Fruit fly (Drosophila melanogaster) whole organism, embryonic: ENCODE measurements around the gene sa.

ENCODE experiments used
- Atf6 ChIP-seq: fragments of 200-800 bp; sonication (Bioruptor generic); IDR thresholded peaks from 2 replicates; pipeline ENCODE4 v1.3.6; 2022; ENCODE audit warnings: missing biosample characterization, missing genetic modification characterization
- Awh ChIP-seq: fragments of 200-800 bp; sonication (Bioruptor generic); IDR thresholded peaks from 2 replicates; pipeline ENCODE4, ENCODE4 v1.3.6; 2022; ENCODE audit warnings: missing biosample characterization, missing genetic modification characterization
- Bdp1 ChIP-seq: fragments of 200-800 bp; sonication (Bioruptor generic); optimal IDR thresholded peaks from 3 replicates; lab custom pipeline; 2016; ENCODE audit warnings: missing biosample characterization, missing genetic modification characterization
- Bgb ChIP-seq: fragments of 200-800 bp; sonication (Bioruptor generic); IDR thresholded peaks from 2 replicates; pipeline ENCODE4 v1.3.6; 2022; ENCODE audit warnings: missing biosample characterization, missing genetic modification characterization; ENCODE audit not compliant: partially characterized antibody
- C15 ChIP-seq: fragments of 200-800 bp; sonication (Bioruptor generic); IDR thresholded peaks from 3 replicates; pipeline ENCODE4 v1.3.6; 2022; ENCODE audit warnings: missing biosample characterization, missing genetic modification characterization
- CG10543 ChIP-seq: fragments of 200-800 bp; sonication (Bioruptor generic); optimal IDR thresholded peaks from 3 replicates; lab custom pipeline; 2017; ENCODE audit warnings: missing biosample characterization, mild to moderate bottlenecking, missing genetic modification characterization, moderate library complexity
- CG11085 ChIP-seq: fragments of 200-800 bp; sonication (Bioruptor generic); IDR thresholded peaks from 2 replicates; pipeline ENCODE4 v1.3.6; 2022; ENCODE audit warnings: missing biosample characterization, missing genetic modification characterization
- CG11560 ChIP-seq: fragments of 200-800 bp; sonication (Bioruptor generic); IDR thresholded peaks from 3 replicates; pipeline ENCODE4 v1.3.6; 2022; ENCODE audit warnings: missing biosample characterization, missing genetic modification characterization
- CG15269 ChIP-seq: fragments of 200-800 bp; sonication (Bioruptor generic); optimal IDR thresholded peaks from 2 replicates; lab custom pipeline; 2018; ENCODE audit warnings: missing biosample characterization, mild to moderate bottlenecking, missing genetic modification characterization, moderate library complexity
- CG16863 ChIP-seq: fragments of 200-800 bp; sonication (Bioruptor generic); optimal IDR thresholded peaks from 3 replicates; lab custom pipeline; 2016; ENCODE audit warnings: missing biosample characterization, missing genetic modification characterization
- CG17359 ChIP-seq: fragments of 200-800 bp; sonication (Bioruptor generic); optimal IDR thresholded peaks from 3 replicates; lab custom pipeline; 2018; ENCODE audit warnings: missing biosample characterization, mild to moderate bottlenecking, missing genetic modification characterization, moderate library complexity
- CG17802 ChIP-seq: fragments of 200-800 bp; sonication (Bioruptor generic); optimal IDR thresholded peaks from 2 replicates; lab custom pipeline; 2018; ENCODE audit warnings: missing biosample characterization, mild to moderate bottlenecking, missing genetic modification characterization, moderate library complexity
- CG18011 ChIP-seq: fragments of 200-800 bp; sonication (Bioruptor generic); optimal IDR thresholded peaks from 2 replicates; lab custom pipeline; 2017; ENCODE audit warnings: missing biosample characterization, missing genetic modification characterization, mild to moderate bottlenecking, moderate library complexity, missing genotype
- CG2120 ChIP-seq: fragments of 200-800 bp; sonication (Bioruptor generic); optimal IDR thresholded peaks from 3 replicates; lab custom pipeline; 2016; ENCODE audit warnings: missing biosample characterization, missing genetic modification characterization
- CG30431 ChIP-seq: fragments of 200-800 bp; sonication (Bioruptor generic); optimal IDR thresholded peaks from 2 replicates; lab custom pipeline; 2017; ENCODE audit warnings: missing biosample characterization, missing genetic modification characterization
- CG3281 ChIP-seq: fragments of 200-800 bp; sonication (Bioruptor generic); optimal IDR thresholded peaks from 3 replicates; lab custom pipeline; 2017; ENCODE audit warnings: missing biosample characterization, mild to moderate bottlenecking, missing genetic modification characterization
- CG34376 ChIP-seq: fragments of 200-800 bp; sonication (Bioruptor generic); optimal IDR thresholded peaks from 2 replicates; lab custom pipeline; 2018; ENCODE audit warnings: missing biosample characterization, mild to moderate bottlenecking, missing genetic modification characterization
- CG3847 ChIP-seq: fragments of 200-800 bp; sonication (Bioruptor generic); IDR thresholded peaks from 2 replicates; pipeline ENCODE4 v1.3.6; 2022; ENCODE audit warnings: missing biosample characterization, missing genetic modification characterization
- CG6654 ChIP-seq: fragments of 200-800 bp; sonication (Bioruptor generic); optimal IDR thresholded peaks from 2 replicates; lab custom pipeline; 2017; ENCODE audit warnings: missing biosample characterization, mild to moderate bottlenecking, missing genetic modification characterization
- CG6854 ChIP-seq: fragments of 200-800 bp; sonication (Bioruptor generic); optimal IDR thresholded peaks from 3 replicates; lab custom pipeline; 2017; ENCODE audit warnings: missing biosample characterization, mild to moderate bottlenecking, missing genetic modification characterization
- CG7556 ChIP-seq: fragments of 200-800 bp; sonication (Bioruptor generic); optimal IDR thresholded peaks from 2 replicates; lab custom pipeline; 2017; ENCODE audit warnings: missing biosample characterization, mild to moderate bottlenecking, missing genetic modification characterization
- CG8281 ChIP-seq: fragments of 200-800 bp; sonication (Bioruptor generic); optimal IDR thresholded peaks from 2 replicates; lab custom pipeline; 2018; ENCODE audit warnings: missing biosample characterization, mild to moderate bottlenecking, missing genetic modification characterization, moderate library complexity
- CG8359 ChIP-seq: fragments of 200-800 bp; sonication (Bioruptor generic); optimal IDR thresholded peaks from 2 replicates; lab custom pipeline; 2017; ENCODE audit warnings: missing biosample characterization, mild to moderate bottlenecking, missing genetic modification characterization, borderline replicate concordance
- CG9609 ChIP-seq: fragments of 200-800 bp; sonication (Bioruptor generic); optimal IDR thresholded peaks from 3 replicates; lab custom pipeline; 2016; ENCODE audit warnings: missing biosample characterization, missing genetic modification characterization
- CG9876 ChIP-seq: fragments of 200-800 bp; sonication (Bioruptor generic); optimal IDR thresholded peaks from 2 replicates; lab custom pipeline; 2016; ENCODE audit warnings: missing biosample characterization, missing genetic modification characterization
- Camta ChIP-seq: fragments of 200-800 bp; sonication (Bioruptor generic); optimal IDR thresholded peaks from 2 replicates; lab custom pipeline; 2016; ENCODE audit warnings: missing biosample characterization, missing genetic modification characterization
- Deaf1 ChIP-seq: fragments of 200-800 bp; optimal IDR thresholded peaks from 3 replicates; lab custom pipeline; 2019; ENCODE audit warnings: missing biosample characterization, mild to moderate bottlenecking, missing genetic modification characterization, moderate library complexity
- Dek ChIP-seq: fragments of 200-800 bp; sonication (Bioruptor generic); optimal IDR thresholded peaks from 3 replicates; lab custom pipeline; 2019; ENCODE audit warnings: missing biosample characterization, mild to moderate bottlenecking, missing genetic modification characterization, moderate library complexity
- Dll ChIP-seq: fragments of 200-800 bp; sonication (Bioruptor generic); IDR thresholded peaks from 4 replicates; pipeline ENCODE4 v1.3.6; 2022; ENCODE audit warnings: missing biosample characterization, missing genetic modification characterization; ENCODE audit not compliant: partially characterized antibody
- E2f1 ChIP-seq: fragments of 200-800 bp; sonication (Bioruptor generic); IDR thresholded peaks from 2 replicates; pipeline ENCODE4 v1.3.6; 2022; ENCODE audit warnings: missing biosample characterization, missing genetic modification characterization
- H15 ChIP-seq: fragments of 200-800 bp; sonication (Bioruptor generic); IDR thresholded peaks from 3 replicates; pipeline ENCODE4 v1.3.6; 2022; ENCODE audit warnings: missing biosample characterization, missing genetic modification characterization
- Hand ChIP-seq: fragments of 200-800 bp; sonication (Bioruptor generic); optimal IDR thresholded peaks from 2 replicates; lab custom pipeline; 2017; ENCODE audit warnings: mild to moderate bottlenecking, missing biosample characterization, missing genetic modification reagents, missing genetic modification characterization
- Jarid2 ChIP-seq: fragments of 200-800 bp; sonication (Bioruptor generic); optimal IDR thresholded peaks from 3 replicates; lab custom pipeline; 2017; ENCODE audit warnings: mild to moderate bottlenecking, missing biosample characterization, missing genetic modification reagents, missing genetic modification characterization
- Lpt ChIP-seq: fragments of >200 bp; optimal IDR thresholded peaks from 2 replicates; lab custom pipeline; 2018; ENCODE audit warnings: missing biosample characterization, missing genetic modification characterization
- Poxn ChIP-seq: fragments of 200-800 bp; sonication (Bioruptor generic); IDR thresholded peaks from 2 replicates; pipeline ENCODE4 v1.3.6; 2022; ENCODE audit warnings: missing biosample characterization, missing genetic modification characterization
- Side ChIP-seq: fragments of 200-800 bp; sonication (Bioruptor generic); optimal IDR thresholded peaks from 2 replicates; lab custom pipeline; 2016; ENCODE audit warnings: missing biosample characterization, missing genetic modification characterization
- Sin3A ChIP-seq: fragments of >200 bp; optimal IDR thresholded peaks from 2 replicates; lab custom pipeline; 2018
- ac ChIP-seq: fragments of 200-800 bp; sonication (Bioruptor generic); optimal IDR thresholded peaks from 3 replicates; lab custom pipeline; 2017; ENCODE audit warnings: missing biosample characterization, mild to moderate bottlenecking, missing genetic modification characterization
- az2 ChIP-seq: fragments of 200-800 bp; sonication (Bioruptor generic); optimal IDR thresholded peaks from 3 replicates; lab custom pipeline; 2016; ENCODE audit warnings: missing biosample characterization, missing genetic modification characterization
- br ChIP-seq: fragments of >200 bp; optimal IDR thresholded peaks from 2 replicates; lab custom pipeline; 2017
- cato ChIP-seq: fragments of 200-800 bp; sonication (Bioruptor generic); optimal IDR thresholded peaks from 2 replicates; lab custom pipeline; 2016; ENCODE audit warnings: missing biosample characterization, missing genetic modification characterization, borderline replicate concordance
- da ChIP-seq: fragments of 200-800 bp; sonication (Bioruptor generic); optimal IDR thresholded peaks from 2 replicates; lab custom pipeline; 2016; ENCODE audit warnings: missing biosample characterization, missing genetic modification characterization
- dmrt11E ChIP-seq: fragments of 200-800 bp; sonication (Bioruptor generic); optimal IDR thresholded peaks from 3 replicates; lab custom pipeline; 2018; ENCODE audit warnings: missing biosample characterization, mild to moderate bottlenecking, missing genetic modification characterization, moderate library complexity
- her ChIP-seq: fragments of 200-800 bp; sonication (Bioruptor generic); optimal IDR thresholded peaks from 2 replicates; lab custom pipeline; 2016; ENCODE audit warnings: missing biosample characterization, missing genetic modification characterization
- jigr1 ChIP-seq: fragments of 200-800 bp; sonication (Bioruptor generic); IDR thresholded peaks from 3 replicates; pipeline ENCODE4 v1.3.6; 2022; ENCODE audit warnings: missing biosample characterization, missing genetic modification characterization
- nerfin-1 ChIP-seq: fragments of 200-800 bp; sonication (Bioruptor generic); optimal IDR thresholded peaks from 3 replicates; lab custom pipeline; 2019; ENCODE audit warnings: missing biosample characterization, mild to moderate bottlenecking, missing genetic modification characterization, moderate library complexity
- pros ChIP-seq: fragments of 200-800 bp; sonication (Bioruptor generic); optimal IDR thresholded peaks from 3 replicates; lab custom pipeline; 2019; ENCODE audit warnings: missing biosample characterization, mild to moderate bottlenecking, missing genetic modification characterization, moderate library complexity
- shn ChIP-seq: fragments of 200-800 bp; sonication (Bioruptor generic); optimal IDR thresholded peaks from 3 replicates; lab custom pipeline; 2016; ENCODE audit warnings: missing biosample characterization, missing genetic modification characterization
- slp2 ChIP-seq: fragments of 200-800 bp; sonication (Bioruptor generic); optimal IDR thresholded peaks from 2 replicates; lab custom pipeline; 2016; ENCODE audit warnings: missing biosample characterization, missing genetic modification characterization
- stwl ChIP-seq: fragments of 200-800 bp; sonication (Bioruptor generic); optimal IDR thresholded peaks from 3 replicates; lab custom pipeline; 2018; ENCODE audit warnings: missing biosample characterization, mild to moderate bottlenecking, missing genetic modification characterization, moderate library complexity
- sug ChIP-seq: fragments of 200-800 bp; optimal IDR thresholded peaks from 2 replicates; lab custom pipeline; 2019; ENCODE audit warnings: missing biosample characterization, mild to moderate bottlenecking, missing genetic modification characterization, moderate library complexity

The sa gene

DNA sequence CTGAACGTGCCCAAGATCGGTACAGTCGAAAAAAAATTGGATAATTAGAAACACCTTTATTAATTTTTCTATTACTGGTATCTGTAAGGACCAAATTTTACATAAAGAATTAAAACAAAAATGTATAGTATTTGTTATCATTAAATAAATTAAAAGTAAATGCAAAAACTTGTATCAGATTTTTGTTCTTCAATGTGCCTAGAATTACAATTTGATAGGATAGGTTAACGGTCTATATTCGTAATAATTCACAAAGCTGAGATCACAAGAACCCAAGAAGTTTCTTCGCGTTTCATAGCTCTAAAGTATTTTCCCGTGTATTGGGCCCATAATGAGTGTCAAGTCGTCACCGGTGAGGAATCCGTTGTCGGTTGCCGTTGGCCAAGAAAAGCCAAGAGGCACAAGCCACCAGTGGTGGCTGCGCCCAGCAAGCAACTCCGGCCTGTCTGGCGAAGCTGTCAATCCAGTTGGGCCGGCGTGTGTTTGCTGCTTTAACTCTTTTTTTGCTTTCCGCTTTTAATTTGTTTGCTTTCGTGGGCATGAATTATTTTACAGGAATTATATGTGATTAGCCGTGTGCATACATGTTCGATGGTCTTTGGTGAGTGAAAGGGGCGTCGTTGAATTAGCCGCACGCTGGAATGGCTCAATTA lies 11.5 kb upstream of the sa start (continued):
- TF ChIP-seq CG18011 (GFP tag; lab: Kevin White, UChicago) (peak; percentile 1), cato (GFP tag; lab: Kevin White, UChicago) (peak; percentile 13), CG9609 (GFP tag; lab: Kevin White, UChicago) (no peak), Poxn (GFP tag; lab: Robert Waterston, UW) (no peak), Sin3A (no peak), CG11085 (GFP tag; lab: Robert Waterston, UW) (no peak), CG16863 (GFP tag; lab: Kevin White, UChicago) (no peak), CG17802 (tag; lab: Kevin White, UChicago) (no peak), CG7556 (GFP tag; lab: Kevin White, UChicago) (peak; percentile 71), br (lab: Kevin White, UChicago) (no peak), Lpt (GFP tag; lab: Kevin White, UChicago) (no peak), pros (GFP tag; lab: Kevin White, UChicago) (no peak), her (GFP tag; lab: Kevin White, UChicago) (no peak), nerfin-1 (no peak), Deaf1 (tag; lab: Kevin White, UChicago) (peak; percentile 43), CG15269 (tag; lab: Kevin White, UChicago) (peak; percentile 74), Awh (GFP tag; lab: Robert Waterston, UW) (0 out of 2 replicates have a peak, but pooled peaks have one; percentile 39), CG10543 (GFP tag; lab: Kevin White, UChicago) (peak; percentile 63), slp2 (GFP tag; lab: Kevin White, UChicago) (no peak), CG3847 (peak; percentile 24; the same call in 1 of the 2 replicates), sug (no peak), C15 (no peak), H15 (GFP tag; lab: Robert Waterston, UW) (no peak), CG6854 (GFP tag; lab: Kevin White, UChicago) (no peak), az2 (GFP tag; lab: Kevin White, UChicago) (peak; percentile 52), CG30431 (GFP tag; lab: Kevin White, UChicago) (no peak), CG11560 (tag; lab: Robert Waterston, UW) (no peak), Jarid2 (GFP tag; lab: Kevin White, UChicago) (peak; percentile 17), shn (GFP tag; lab: Kevin White, UChicago) (no peak), E2f1 (GFP tag; lab: Robert Waterston, UW) (no peak), da (GFP tag; lab: Kevin White, UChicago) (no peak), CG17359 (no peak), CG3281 (GFP tag; lab: Kevin White, UChicago) (peak; percentile 66), dmrt11E (no peak), Camta (GFP tag; lab: Kevin White, UChicago) (peak; percentile 3), Atf6 (GFP tag; lab: Robert Waterston, UW) (peak; percentile 61; the same call in 1 of the 2 replicates), CG9876 (no peak), Bdp1 (GFP tag; lab: Kevin White, UChicago) (no peak), Hand (peak; percentile 1), CG8281 (tag; lab: Kevin White, UChicago) (no peak), stwl (no peak), CG2120 (peak; percentile 57), CG8359 (peak; percentile 14), Dek (tag; lab: Kevin White, UChicago) (peak; percentile 36), ac (GFP tag; lab: Kevin White, UChicago) (no peak), Dll (no peak), CG34376 (GFP tag; lab: Kevin White, UChicago) (no peak), Side (GFP tag; lab: Kevin White, UChicago) (no peak), Bgb (GFP tag; lab: Robert Waterston, UW) (no peak), jigr1 (GFP tag; lab: Robert Waterston, UW) (no peak), CG6654 (peak; percentile 5)
